Worm (Caenorhabditis elegans): ENCODE data around the gene F19G12.11.

F19G12.11 gene

DNA sequence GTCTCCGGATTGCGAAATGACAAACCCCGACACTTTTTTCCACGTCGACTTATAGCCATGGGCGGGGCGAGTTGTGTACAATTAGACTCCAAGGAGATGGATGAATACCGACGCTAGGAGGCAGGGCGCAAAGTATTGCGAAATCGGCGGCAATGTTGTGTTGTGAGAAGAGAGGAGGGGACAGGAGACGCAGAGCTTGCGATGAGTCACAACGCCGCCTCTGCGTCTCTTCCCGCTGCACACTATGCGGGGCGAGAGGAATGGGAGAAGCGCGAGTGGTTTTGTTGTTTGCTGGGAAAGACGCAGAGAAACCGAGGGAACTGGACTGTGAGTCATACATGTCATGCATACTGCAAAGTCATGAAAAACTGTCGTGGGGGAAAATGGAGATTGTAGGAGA lies 28.1 kb upstream of the F19G12.11 start (continued):
- TF ChIP-seq elt-3 (tag; optimal IDR thresholded peaks at IDR 0.05): peak in 3 of 6 experiments; percentile 37 to 85 (median 60)
- peak; percentile 82 for TF ChIP-seq nhr-19 (GFP tag; conservative IDR thresholded peaks at IDR 0.05)
- TF ChIP-seq zip-4 (GFP tag; optimal IDR thresholded peaks at IDR 0.05): peak; percentile 100
- no peak for TF ChIP-seq ama-1 (optimal IDR thresholded peaks at IDR 0.05)
- peak; percentile 77 to 84 for TF ChIP-seq lsy-2 (tag; optimal IDR thresholded peaks at IDR 0.05)
- TF ChIP-seq mep-1 (tag; optimal IDR thresholded peaks at IDR 0.05): peak; percentile 84
- peak; percentile 96 for TF ChIP-seq fkh-8 (tag; optimal IDR thresholded peaks at IDR 0.05)
- TF ChIP-seq tbx-2 (tag; optimal IDR thresholded peaks at IDR 0.05): peak; percentile 87
- TF ChIP-seq mef-2 (tag; optimal IDR thresholded peaks at IDR 0.05): peak; percentile 70
- peak; percentile 64 for TF ChIP-seq irx-1 (tag; optimal IDR thresholded peaks at IDR 0.05)
- peak; percentile 78 for TF ChIP-seq pax-3 (tag; optimal IDR thresholded peaks at IDR 0.05)
- no peak for TF ChIP-seq ceh-90 (tag; optimal IDR thresholded peaks at IDR 0.05)
- TF ChIP-seq nhr-11 (tag; optimal IDR thresholded peaks at IDR 0.05): peak; percentile 60
- peak; percentile 67 for TF ChIP-seq nhr-77 (tag; optimal IDR thresholded peaks at IDR 0.05)
- TF ChIP-seq aly-2 (tag; optimal IDR thresholded peaks at IDR 0.05): peak; percentile 46
- no peak for TF ChIP-seq hlh-4 (tag; optimal IDR thresholded peaks at IDR 0.05)
- TF ChIP-seq Y116A8C.19 (tag; optimal IDR thresholded peaks at IDR 0.05; ENCODE audit: borderline replicate concordance): no peak
- peak; percentile 37 for TF ChIP-seq ceh-8 (GFP tag; optimal IDR thresholded peaks at IDR 0.05)
- peak; percentile 25; the same call in 1 of the 2 replicates for TF ChIP-seq ceh-88 (GFP tag; IDR thresholded peaks at IDR 0.05)
- peak; percentile 55 to 81 for TF ChIP-seq egl-27 (tag; optimal IDR thresholded peaks at IDR 0.05)
- no peak for TF ChIP-seq ces-1 (GFP tag; optimal IDR thresholded peaks at IDR 0.05)
- peak in 2 of 3 experiments; percentile 42 to 48 for TF ChIP-seq dpl-1 (GFP tag; optimal IDR thresholded peaks at IDR 0.05)
- TF ChIP-seq nhr-12 (tag; optimal IDR thresholded peaks at IDR 0.05): no peak
- no peak for TF ChIP-seq pag-3 (tag; optimal IDR thresholded peaks at IDR 0.05; ENCODE audit: borderline replicate concordance, insufficient read depth)
- TF ChIP-seq unc-130 (tag; optimal IDR thresholded peaks at IDR 0.05): no peak
- TF ChIP-seq C16A3.4 (tag; optimal IDR thresholded peaks at IDR 0.05): peak; percentile 85
- peak; percentile 2 for TF ChIP-seq lin-39 (tag; optimal IDR thresholded peaks at IDR 0.05)
- TF ChIP-seq vab-15 (tag; optimal IDR thresholded peaks at IDR 0.05): no peak
- peak; percentile 67 for TF ChIP-seq dsc-1 (tag; optimal IDR thresholded peaks at IDR 0.05)
- TF ChIP-seq lir-3 (tag; optimal IDR thresholded peaks at IDR 0.05; ENCODE audit: poor library complexity): no peak
- TF ChIP-seq snpc-4 (tag; optimal IDR thresholded peaks at IDR 0.05): peak; percentile 65
- TF ChIP-seq fos-1 (tag; optimal IDR thresholded peaks at IDR 0.05): peak; percentile 100
- peak; percentile 94 for TF ChIP-seq snu-23 (GFP tag; optimal IDR thresholded peaks at IDR 0.05)
- TF ChIP-seq lin-13 (GFP tag; optimal IDR thresholded peaks at IDR 0.05): peak; percentile 68
- TF ChIP-seq unc-30 (tag; optimal IDR thresholded peaks at IDR 0.05): no peak
- TF ChIP-seq fkh-10 (GFP tag; optimal IDR thresholded peaks at IDR 0.05): peak; percentile 67
- TF ChIP-seq jun-1 (tag; optimal IDR thresholded peaks at IDR 0.05): peak; percentile 100

DNA sequence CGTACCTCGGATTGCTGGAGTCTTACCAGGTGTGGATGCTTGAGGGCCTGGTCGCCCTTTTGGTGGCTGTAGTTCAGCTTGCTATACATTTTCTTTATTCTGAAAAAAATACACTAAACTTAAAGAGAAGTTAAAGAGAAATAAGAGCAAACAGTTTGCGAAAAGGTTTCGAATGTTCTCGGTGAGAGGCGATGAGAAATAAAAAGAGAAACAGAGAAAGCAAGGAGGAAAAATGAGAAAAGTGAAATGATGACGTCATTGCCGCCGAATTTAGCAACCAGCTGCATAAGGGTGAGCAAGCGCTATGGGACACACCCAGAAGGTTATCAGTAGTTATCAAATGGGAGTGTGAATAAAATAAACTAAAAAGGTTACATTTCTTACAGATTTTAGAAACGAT lies 27.4 kb upstream of the F19G12.11 start, which contains the start of gene cebp-1:
TSS of gene cebp-1 (minus strand) at position 99 of the 400 bp plus-strand sequence.
- TF ChIP-seq skn-1 (tag; optimal IDR thresholded peaks at IDR 0.05) (peak; percentile 39), nhr-19 (GFP tag; conservative IDR thresholded peaks at IDR 0.05) (0 out of 2 replicates have a peak, but pooled peaks have one; percentile 2), rnt-1 (tag; optimal IDR thresholded peaks at IDR 0.05) (peak; percentile 10), nhr-71 (tag; optimal IDR thresholded peaks at IDR 0.05) (peak; percentile 19), mep-1 (tag; optimal IDR thresholded peaks at IDR 0.05) (peak; percentile 46), blmp-1 (tag; optimal IDR thresholded peaks at IDR 0.05) (peak; percentile 89), elt-2 (tag; optimal IDR thresholded peaks at IDR 0.05) (peak; percentile 21), lin-35 (GFP tag; optimal IDR thresholded peaks at IDR 0.05) (peak in 1 of 2 experiments; percentile 0), C34B4.2 (tag; optimal IDR thresholded peaks at IDR 0.05) (no peak), zag-1 (tag; optimal IDR thresholded peaks at IDR 0.05) (no peak), mef-2 (tag; optimal IDR thresholded peaks at IDR 0.05) (peak; percentile 59), efl-1 (optimal IDR thresholded peaks at IDR 0.05) (no peak), efl-1 (GFP tag; optimal IDR thresholded peaks at IDR 0.05 in 1 of 2) (peak in 1 of 2 experiments; percentile 69), ztf-4 (tag; optimal IDR thresholded peaks at IDR 0.05) (peak; percentile 22), pax-3 (tag; optimal IDR thresholded peaks at IDR 0.05) (no peak), nhr-47 (tag; optimal IDR thresholded peaks at IDR 0.05) (no peak)
